Worm (Caenorhabditis elegans) whole organism, midembryonic: ENCODE data around the gene sri-77.
"Not testable (repeated sequence)": the region's sequence is repeated elsewhere in the genome, so short reads cannot be mapped to it uniquely, and the experiment has no call there.

Experiments
- T22C8.4 ChIP-seq: fragments of 200-800 bp; sonication (Bioruptor generic); IDR thresholded peaks from 2 replicates; pipeline ENCODE4 v1.3.6; 2022; ENCODE audit warnings: missing genetic modification characterization, missing compliant biosample characterization
- cog-1 ChIP-seq: sonication (generic microtip); optimal IDR thresholded peaks from 2 replicates; lab custom pipeline; 2016; ENCODE audit warnings: missing genetic modification characterization, missing compliant biosample characterization
- flt-1 ChIP-seq: fragments of 200-800 bp; sonication (Bioruptor generic); IDR thresholded peaks from 2 replicates; pipeline ENCODE4 v1.3.6; 2022; ENCODE audit warnings: missing genetic modification characterization, missing compliant biosample characterization
- klf-2 ChIP-seq: fragments of 200-800 bp; sonication (Bioruptor generic); conservative IDR thresholded peaks from 2 replicates; pipeline ENCODE4 v1.3.6; 2022; ENCODE audit warnings: missing genetic modification reagents, missing genetic modification characterization, missing compliant biosample characterization
- med-1 ChIP-seq: sonication (generic microtip); optimal IDR thresholded peaks from 2 replicates; lab custom pipeline; 2017; ENCODE audit warnings: missing genetic modification characterization, mild to moderate bottlenecking, missing compliant biosample characterization, antibody characterized with exemption, missing genetic modification reagents; ENCODE audit not compliant: insufficient read depth
- ztf-23 ChIP-seq: fragments of 200-800 bp; sonication (Bioruptor generic); IDR thresholded peaks from 2 replicates; pipeline ENCODE4 v1.3.6; 2022; ENCODE audit warnings: missing genetic modification reagents, missing genetic modification characterization, missing compliant biosample characterization
- ztf-29 ChIP-seq: fragments of 200-800 bp; sonication (Bioruptor generic); IDR thresholded peaks from 2 replicates; pipeline ENCODE4 v1.3.6; 2022; ENCODE audit warnings: missing genetic modification reagents, missing genetic modification characterization, missing compliant biosample characterization

ce11 chrII:2612278-2612677, 7.1 kb upstream of the sri-77 start, which contains the start of gene D2062.13:
- TF ChIP-seq klf-2 (GFP tag; lab: Robert Waterston, UW); ztf-23 (GFP tag; lab: Robert Waterston, UW); cog-1 (tag; lab: Kevin White, UChicago); T22C8.4 (GFP tag; lab: Robert Waterston, UW); med-1 (GFP tag; lab: Kevin White, UChicago); flt-1; ztf-29 (GFP tag; lab: Robert Waterston, UW): not testable (repeated sequence)
